Worm (Caenorhabditis elegans) whole organism, L1 larva: ENCODE results near the gene wago-5.
A peak's percentile ranks its signal among the peaks of the same experiment; 100 is the strongest.

Experiments
- C04F5.9 ChIP-seq: sonication (generic microtip); optimal IDR thresholded peaks from 2 replicates; lab custom pipeline; 2016; ENCODE audit warnings: missing genetic modification characterization, missing compliant biosample characterization
- C34B4.2 ChIP-seq: sonication (generic microtip); optimal IDR thresholded peaks from 2 replicates; lab custom pipeline; 2017; ENCODE audit warnings: mild to moderate bottlenecking, missing genetic modification characterization, missing compliant biosample characterization
- F16B12.6 ChIP-seq: fragments of 150-350 bp; optimal IDR thresholded peaks from 2 replicates; lab custom pipeline; 2014; ENCODE audit warnings: missing biosample characterization, missing genetic modification characterization
- Y116A8C.19 ChIP-seq: sonication (generic microtip); optimal IDR thresholded peaks from 2 replicates; lab custom pipeline; 2016; ENCODE audit warnings: missing compliant biosample characterization, missing genetic modification characterization, borderline replicate concordance
- ama-1 ChIP-seq: fragments of 150-350 bp; optimal IDR thresholded peaks from 2 replicates; lab custom pipeline; 2014
- ceh-63 ChIP-seq: fragments of 200-800 bp; sonication (Bioruptor generic); optimal IDR thresholded peaks from 2 replicates; lab custom pipeline; 2018; ENCODE audit warnings: mild to moderate bottlenecking, missing genetic modification characterization, missing compliant biosample characterization
- ceh-8 ChIP-seq: fragments of 200-800 bp; sonication (Bioruptor generic); optimal IDR thresholded peaks from 2 replicates; lab custom pipeline; 2018; ENCODE audit warnings: mild to moderate bottlenecking, missing genetic modification characterization, moderate library complexity, missing compliant biosample characterization
- ceh-82 ChIP-seq, 3 experiments: fragments of 150-350 bp in 1 of 3; sonication (generic microtip) in 2 of 3; optimal IDR thresholded peaks; 2 replicates each; lab custom pipeline; 2014 to 2017; ENCODE audit warnings: missing biosample characterization in 3 of 3, missing genetic modification characterization in 3 of 3
- ceh-90 ChIP-seq: sonication (generic microtip); optimal IDR thresholded peaks from 2 replicates; lab custom pipeline; 2016; ENCODE audit warnings: missing genetic modification characterization, missing compliant biosample characterization
- dpl-1 ChIP-seq, 3 experiments: fragments of 150-350 bp in 2 of 3; sonication (generic microtip) in 1 of 3; optimal IDR thresholded peaks; 2 replicates each; lab custom pipeline; 2014 to 2017; ENCODE audit warnings: missing biosample characterization in 3 of 3, missing genetic modification characterization in 3 of 3, missing genetic modification reagents in 3 of 3
- efl-1 ChIP-seq, 4 experiments: fragments of 150-350 bp; optimal IDR thresholded peaks in 3 of 4; peaks in 1 of 4; 1 replicate in 1 of 4; 2 replicates in 3 of 4; lab custom pipeline; 2014; ENCODE audit warnings: missing biosample characterization in 2 of 4, missing genetic modification characterization in 2 of 4, missing genetic modification reagents in 2 of 4
- efl-3 ChIP-seq: fragments of 200-800 bp; sonication (Bioruptor generic); optimal IDR thresholded peaks from 2 replicates; lab custom pipeline; 2018; ENCODE audit warnings: mild to moderate bottlenecking, missing genetic modification characterization, missing compliant biosample characterization
- egl-13 ChIP-seq: sonication (generic microtip); optimal IDR thresholded peaks from 2 replicates; lab custom pipeline; 2016; ENCODE audit warnings: missing genotype, missing genetic modification reagents, missing genetic modification characterization, missing compliant biosample characterization
- ets-5 ChIP-seq: fragments of 200-800 bp; sonication (Bioruptor generic); IDR thresholded peaks from 2 replicates; pipeline ENCODE4 v1.3.6; 2022; ENCODE audit warnings: missing genetic modification characterization, missing compliant biosample characterization
- fkh-10 ChIP-seq: sonication (generic microtip); optimal IDR thresholded peaks from 2 replicates; lab custom pipeline; 2017; ENCODE audit warnings: missing biosample characterization, missing genetic modification reagents, missing genetic modification characterization
- fkh-8 ChIP-seq: sonication (generic microtip); optimal IDR thresholded peaks from 2 replicates; lab custom pipeline; 2016; ENCODE audit warnings: mild to moderate bottlenecking, missing genetic modification characterization, missing compliant biosample characterization
- fos-1 ChIP-seq: fragments of 150-350 bp; optimal IDR thresholded peaks from 2 replicates; lab custom pipeline; 2014; ENCODE audit warnings: missing biosample characterization, missing genetic modification characterization
- grh-1 ChIP-seq: fragments of 200-800 bp; sonication (Bioruptor generic); IDR thresholded peaks from 2 replicates; pipeline ENCODE4 v1.3.6; 2022; ENCODE audit warnings: missing genetic modification reagents, missing genetic modification characterization, missing compliant biosample characterization
- hlh-17 ChIP-seq: fragments of 200-800 bp; sonication (Bioruptor generic); optimal IDR thresholded peaks from 2 replicates; lab custom pipeline; 2018; ENCODE audit warnings: missing genetic modification characterization, mild to moderate bottlenecking, missing compliant biosample characterization, moderate library complexity, borderline replicate concordance
- hlh-4 ChIP-seq: sonication (generic microtip); optimal IDR thresholded peaks from 2 replicates; lab custom pipeline; 2016; ENCODE audit warnings: mild to moderate bottlenecking, missing genetic modification characterization, missing compliant biosample characterization
- hpl-2 ChIP-seq: fragments of 150-350 bp; optimal IDR thresholded peaks from 2 replicates; lab custom pipeline; 2014; ENCODE audit warnings: missing biosample characterization, missing genetic modification reagents, missing genetic modification characterization
- irx-1 ChIP-seq: sonication (generic microtip); optimal IDR thresholded peaks from 2 replicates; lab custom pipeline; 2016; ENCODE audit warnings: missing genetic modification characterization, missing compliant biosample characterization
- isw-1 ChIP-seq: fragments of 200-800 bp; sonication (Bioruptor generic); IDR thresholded peaks from 2 replicates; pipeline ENCODE4 v1.3.6; 2022; ENCODE audit warnings: missing genetic modification characterization, missing compliant biosample characterization
- lin-15B ChIP-seq: fragments of 150-350 bp; sonication (generic microtip); optimal IDR thresholded peaks from 3 replicates; lab custom pipeline; 2014; ENCODE audit warnings: missing biosample characterization, missing genetic modification characterization
- lin-39 ChIP-seq: fragments of 150-350 bp; optimal IDR thresholded peaks from 2 replicates; lab custom pipeline; 2014; ENCODE audit warnings: missing biosample characterization, missing genetic modification reagents, missing genetic modification characterization
- lir-3 ChIP-seq: sonication (generic microtip); optimal IDR thresholded peaks from 2 replicates; lab custom pipeline; 2016; ENCODE audit warnings: mild to moderate bottlenecking, missing genetic modification characterization, moderate library complexity, missing compliant biosample characterization; ENCODE audit not compliant: poor library complexity
- mdl-1 ChIP-seq, 2 experiments: fragments of 150-350 bp; optimal IDR thresholded peaks; 2 replicates each; lab custom pipeline; 2014 to 2017; ENCODE audit warnings: missing biosample characterization in 2 of 2, missing genetic modification characterization in 2 of 2, inconsistent platforms in 1 of 2
- nhr-12 ChIP-seq: sonication (generic microtip); optimal IDR thresholded peaks from 2 replicates; lab custom pipeline; 2017; ENCODE audit warnings: missing biosample characterization, missing genetic modification characterization
- nhr-19 ChIP-seq: fragments of 200-800 bp; sonication (Bioruptor generic); conservative IDR thresholded peaks from 2 replicates; pipeline ENCODE4 v1.3.6; 2022; ENCODE audit warnings: missing genetic modification characterization, missing compliant biosample characterization
- nhr-20 ChIP-seq: sonication (generic microtip); optimal IDR thresholded peaks from 2 replicates; lab custom pipeline; 2016; ENCODE audit warnings: mild to moderate bottlenecking, missing genetic modification characterization, missing compliant biosample characterization
- nhr-28 ChIP-seq: fragments of 150-350 bp; optimal IDR thresholded peaks from 2 replicates; lab custom pipeline; 2014; ENCODE audit warnings: missing biosample characterization, missing genetic modification characterization
- nhr-47 ChIP-seq: sonication (generic microtip); optimal IDR thresholded peaks from 2 replicates; lab custom pipeline; 2016; ENCODE audit warnings: mild to moderate bottlenecking, missing genetic modification characterization, moderate library complexity, missing compliant biosample characterization
- nhr-71 ChIP-seq: sonication (generic microtip); optimal IDR thresholded peaks from 2 replicates; lab custom pipeline; 2016; ENCODE audit warnings: mild to moderate bottlenecking, missing genetic modification characterization, moderate library complexity, missing compliant biosample characterization
- nhr-77 ChIP-seq: fragments of 150-350 bp; optimal IDR thresholded peaks from 2 replicates; lab custom pipeline; 2014; ENCODE audit warnings: missing biosample characterization, missing genetic modification characterization
- nhr-84 ChIP-seq: sonication (generic microtip); optimal IDR thresholded peaks from 2 replicates; lab custom pipeline; 2017; ENCODE audit warnings: missing biosample characterization, missing genetic modification characterization
- nhr-90 ChIP-seq: sonication (generic microtip); optimal IDR thresholded peaks from 2 replicates; lab custom pipeline; 2016; ENCODE audit warnings: mild to moderate bottlenecking, missing genetic modification characterization, missing compliant biosample characterization; ENCODE audit not compliant: poor library complexity
- rnt-1 ChIP-seq: sonication (generic microtip); optimal IDR thresholded peaks from 2 replicates; lab custom pipeline; 2016; ENCODE audit warnings: mild to moderate bottlenecking, missing genetic modification characterization, moderate library complexity, missing compliant biosample characterization
- skn-1 ChIP-seq: fragments of 150-350 bp; optimal IDR thresholded peaks from 2 replicates; lab custom pipeline; 2014; ENCODE audit warnings: missing biosample characterization, missing genetic modification characterization
- snu-23 ChIP-seq: sonication (generic microtip); optimal IDR thresholded peaks from 2 replicates; lab custom pipeline; 2016; ENCODE audit warnings: missing genetic modification characterization, missing compliant biosample characterization
- sptf-1 ChIP-seq: fragments of 150-350 bp; optimal IDR thresholded peaks from 2 replicates; lab custom pipeline; 2014; ENCODE audit warnings: missing biosample characterization, missing genetic modification characterization
- tlp-1 ChIP-seq: fragments of 150-350 bp; optimal IDR thresholded peaks from 2 replicates; lab custom pipeline; 2014; ENCODE audit warnings: missing biosample characterization, missing genetic modification characterization
- unc-62 ChIP-seq: fragments of 150-350 bp; optimal IDR thresholded peaks from 2 replicates; lab custom pipeline; 2014; ENCODE audit warnings: missing biosample characterization, missing genetic modification reagents, missing genetic modification characterization
- unc-98 ChIP-seq: fragments of 200-800 bp; sonication (Bioruptor generic); IDR thresholded peaks from 2 replicates; pipeline ENCODE4 v1.3.6; 2022; ENCODE audit warnings: missing genetic modification characterization, missing compliant biosample characterization
- vab-15 ChIP-seq: sonication (generic microtip); optimal IDR thresholded peaks from 2 replicates; lab custom pipeline; 2017; ENCODE audit warnings: missing genotype, mild to moderate bottlenecking, missing genetic modification characterization, missing compliant biosample characterization
- xbp-1 ChIP-seq: sonication (generic microtip); optimal IDR thresholded peaks from 2 replicates; lab custom pipeline; 2016; ENCODE audit warnings: missing genetic modification characterization, missing compliant biosample characterization
- zag-1 ChIP-seq: fragments of 150-350 bp; optimal IDR thresholded peaks from 2 replicates; lab custom pipeline; 2014; ENCODE audit warnings: missing biosample characterization, missing genetic modification characterization

The wago-5 gene

DNA sequence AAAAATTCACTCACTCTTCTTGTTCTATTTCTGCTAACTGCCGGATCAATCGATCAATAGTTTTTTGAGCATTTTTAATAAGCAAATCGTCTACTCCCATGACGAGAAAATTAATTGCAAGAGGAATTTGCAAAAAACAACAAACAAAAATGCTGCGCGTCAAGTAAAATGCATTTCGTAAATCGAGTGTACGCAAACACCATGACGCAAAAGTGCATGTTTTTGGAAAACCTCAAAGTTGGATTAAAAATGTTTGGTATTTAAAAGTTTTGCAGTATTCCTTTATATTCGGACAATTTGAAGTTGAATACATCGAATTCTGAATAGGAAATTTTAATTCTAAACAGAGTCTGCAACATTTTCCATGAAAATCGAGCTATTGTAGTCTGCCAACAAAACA, 23.9 kb upstream of the wago-5 start, which contains the start of gene ZK1248.19 (continued):
- no peak for TF ChIP-seq ceh-8 (GFP tag; lab: Kevin White, UChicago)
- peak; percentile 5 to 49 (median 31) for TF ChIP-seq dpl-1 (GFP tag; optimal IDR thresholded peaks at IDR 0.05; lab: Kevin White, UChicago)
- no peak for TF ChIP-seq egl-13
- no peak for TF ChIP-seq fkh-8 (tag; lab: Kevin White, UChicago)
- TF ChIP-seq unc-98, result no peak
- peak; percentile 15 for TF ChIP-seq xbp-1 (tag; lab: Kevin White, UChicago)
- TF ChIP-seq hpl-2 (GFP tag; lab: Kevin White, UChicago), result no peak

ce11 chrII:5838453-5838852, 23.2 kb upstream of the wago-5 start, which contains the start of gene ZK1248.15:
ZK1248.15 (minus strand) TSS chrII:5838553.
- no peak for TF ChIP-seq C04F5.9 (tag; lab: Kevin White, UChicago)
- TF ChIP-seq ceh-63 (GFP tag; lab: Kevin White, UChicago), result no peak
- TF ChIP-seq hlh-17 (GFP tag; lab: Kevin White, UChicago), result no peak
- no peak for TF ChIP-seq irx-1 (tag; lab: Kevin White, UChicago)
- no peak for TF ChIP-seq egl-13
- no peak for TF ChIP-seq unc-62 (GFP tag; lab: Kevin White, UChicago)
- TF ChIP-seq skn-1 (tag; lab: Kevin White, UChicago), result no peak
- no peak for TF ChIP-seq lin-15B

DNA sequence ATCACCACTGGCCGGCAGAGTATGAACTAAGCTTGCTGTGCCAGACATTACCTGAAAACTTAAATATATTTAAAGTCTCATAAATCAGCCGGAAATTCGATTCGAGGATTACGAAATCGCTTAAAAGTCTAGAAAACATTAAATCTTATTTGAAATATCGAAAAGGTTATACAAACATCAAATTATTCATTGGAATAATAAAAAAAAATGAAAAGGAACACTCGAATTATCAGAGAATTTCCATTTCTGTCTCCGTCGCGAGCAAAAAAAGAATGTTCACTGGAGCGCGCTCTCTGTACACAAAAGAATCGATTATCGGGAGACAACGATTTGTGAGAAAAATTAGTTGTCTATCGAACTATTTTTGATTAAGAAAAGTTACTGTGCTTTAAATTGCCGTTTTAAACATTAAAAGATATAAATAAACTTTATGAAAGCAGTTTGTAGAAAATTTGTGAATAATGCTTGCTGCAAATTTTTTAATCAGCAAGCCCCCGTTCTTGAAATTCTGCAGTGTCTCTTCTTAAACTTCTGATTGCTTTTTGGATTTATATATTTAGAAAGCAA, 21.0 kb upstream of the wago-5 start, which contains the start of gene fzo-1:
Gene fzo-1 (minus strand): TSS at position 51 of the 567 bp plus-strand sequence.
- no peak for TF ChIP-seq C34B4.2 (tag; lab: Kevin White, UChicago)
- no peak for TF ChIP-seq ceh-8 (GFP tag; lab: Kevin White, UChicago)
- no peak for TF ChIP-seq Y116A8C.19 (tag; lab: Kevin White, UChicago)
- TF ChIP-seq ceh-82 (tag; optimal IDR thresholded peaks at IDR 0.05; lab: Kevin White, UChicago), result no peak
- TF ChIP-seq nhr-28 (tag; lab: Kevin White, UChicago), result no peak
- TF ChIP-seq nhr-12 (tag; lab: Kevin White, UChicago), result no peak
- TF ChIP-seq efl-3, result no peak
- TF ChIP-seq fos-1, result no peak
- TF ChIP-seq vab-15 (tag; lab: Kevin White, UChicago), result no peak
- no peak for TF ChIP-seq ama-1 (lab: Kevin White, UChicago)
- TF ChIP-seq nhr-71 (tag; lab: Kevin White, UChicago), result peak; percentile 74
- TF ChIP-seq efl-1 (optimal IDR thresholded peaks at IDR 0.05; lab: Kevin White, UChicago), result peak; percentile 42 to 50
- TF ChIP-seq efl-1 (GFP tag; optimal IDR thresholded peaks at IDR 0.05 in 1 of 2; lab: Kevin White, UChicago), result peak; percentile 22 to 36
- TF ChIP-seq zag-1, result no peak
- no peak for TF ChIP-seq unc-62 (GFP tag; lab: Kevin White, UChicago)
- TF ChIP-seq fkh-8 (tag; lab: Kevin White, UChicago), result peak; percentile 52
- TF ChIP-seq nhr-47 (tag; lab: Kevin White, UChicago), result peak; percentile 69
- 0 out of 2 replicates have a peak, but pooled peaks have one; percentile 16 for TF ChIP-seq nhr-19 (GFP tag; lab: Robert Waterston, UW)
- TF ChIP-seq nhr-90, result peak; percentile 75
- TF ChIP-seq rnt-1 (tag; lab: Kevin White, UChicago), result no peak
- TF ChIP-seq irx-1 (tag; lab: Kevin White, UChicago), result peak; percentile 20
- no peak for TF ChIP-seq mdl-1 (tag; optimal IDR thresholded peaks at IDR 0.05; lab: Kevin White, UChicago)
- peak; percentile 7 for TF ChIP-seq F16B12.6 (tag; lab: Kevin White, UChicago)
- TF ChIP-seq nhr-84, result no peak
- no peak for TF ChIP-seq fkh-10
- no peak for TF ChIP-seq ets-5 (GFP tag; lab: Robert Waterston, UW)
- peak; percentile 54 for TF ChIP-seq xbp-1 (tag; lab: Kevin White, UChicago)
- peak; percentile 72 for TF ChIP-seq ceh-63 (GFP tag; lab: Kevin White, UChicago)
- TF ChIP-seq lir-3, result peak; percentile 77
- TF ChIP-seq snu-23 (GFP tag; lab: Kevin White, UChicago), result peak; percentile 58
- TF ChIP-seq nhr-77 (tag; lab: Kevin White, UChicago), result no peak
- TF ChIP-seq hlh-4 (tag; lab: Kevin White, UChicago), result no peak
- no peak for TF ChIP-seq lin-39
- TF ChIP-seq dpl-1 (GFP tag; optimal IDR thresholded peaks at IDR 0.05; lab: Kevin White, UChicago), result peak; percentile 13 to 35 (median 21)
- TF ChIP-seq egl-13, result peak; percentile 16
- peak; percentile 59 for TF ChIP-seq nhr-20 (tag; lab: Kevin White, UChicago)
- peak; percentile 52 for TF ChIP-seq isw-1 (GFP tag; lab: Robert Waterston, UW)
- no peak for TF ChIP-seq sptf-1
- peak; percentile 64 for TF ChIP-seq ceh-90 (tag; lab: Kevin White, UChicago)
- TF ChIP-seq tlp-1 (tag; lab: Kevin White, UChicago), result no peak
- no peak for TF ChIP-seq grh-1 (GFP tag; lab: Robert Waterston, UW)
